Fruit fly (Drosophila melanogaster) whole organism: ENCODE data around the gene CG11980.

ENCODE experiments used
- CG8478 ChIP-seq: fragments of >200 bp; optimal IDR thresholded peaks from 2 replicates; lab custom pipeline; 2018; ENCODE audit warnings: inconsistent platforms
- Dll ChIP-seq: fragments of >200 bp; optimal IDR thresholded peaks from 2 replicates; lab custom pipeline; 2017
- EcR ChIP-seq, 2 experiments: fragments of >200 bp; optimal IDR thresholded peaks; 2 replicates each; lab custom pipeline; 2017; ENCODE audit warnings: missing biosample characterization in 2 of 2, missing genetic modification characterization in 2 of 2, missing genetic modification reagents in 2 of 2
- pan ChIP-seq: fragments of >200 bp; optimal IDR thresholded peaks from 2 replicates; lab custom pipeline; 2017
- psq ChIP-seq: fragments of >200 bp; optimal IDR thresholded peaks from 2 replicates; lab custom pipeline; 2017
- usp ChIP-seq: fragments of >200 bp; optimal IDR thresholded peaks from 2 replicates; lab custom pipeline; 2017; ENCODE audit warnings: missing biosample characterization, missing genetic modification characterization, mixed read lengths

CG11980 gene

dm6 chr3R:8981209-8981996, 22.4 kb upstream of the CG11980 start:
- no peak for TF ChIP-seq usp (GFP tag; lab: Kevin White, UChicago)
- no peak for TF ChIP-seq pan (lab: Kevin White, UChicago)
- TF ChIP-seq EcR (GFP tag; optimal IDR thresholded peaks at IDR 0.05; lab: Kevin White, UChicago) = no peak
- no peak for TF ChIP-seq CG8478 (lab: Kevin White, UChicago)
- no peak for TF ChIP-seq psq
- TF ChIP-seq Dll (lab: Kevin White, UChicago) = no peak

dm6 chr3R:8984141-8984540, 19.7 kb upstream of the CG11980 start, which contains the start of gene RagA-B:
RagA-B (minus strand) TSS chr3R:8984315.
- TF ChIP-seq CG8478 (lab: Kevin White, UChicago) = no peak
- no peak for TF ChIP-seq Dll (lab: Kevin White, UChicago)
- no peak for TF ChIP-seq psq
- TF ChIP-seq EcR (GFP tag; optimal IDR thresholded peaks at IDR 0.05; lab: Kevin White, UChicago) = no peak
- no peak for TF ChIP-seq pan (lab: Kevin White, UChicago)
- no peak for TF ChIP-seq usp (GFP tag; lab: Kevin White, UChicago)

dm6 chr3R:8984602-8985074, 19.2 kb upstream of the CG11980 start, which contains the start of gene CG11970:
CG11970 (plus strand) TSS chr3R:8984718.
- TF ChIP-seq Dll (lab: Kevin White, UChicago) (no peak), EcR (GFP tag; optimal IDR thresholded peaks at IDR 0.05; lab: Kevin White, UChicago) (no peak), psq (no peak), pan (lab: Kevin White, UChicago) (no peak), CG8478 (lab: Kevin White, UChicago) (no peak), usp (GFP tag; lab: Kevin White, UChicago) (no peak)

- TF ChIP-seq usp (GFP tag; lab: Kevin White, UChicago) (no peak), pan (lab: Kevin White, UChicago) (no peak), EcR (GFP tag; optimal IDR thresholded peaks at IDR 0.05; lab: Kevin White, UChicago) (no peak), psq (no peak)
These were observed 10.8 kb upstream of the CG11980 start, which contains the start of gene CG11975 for dm6 chr3R:8992928-8993579. CG11975 (plus strand) TSS chr3R:8993253.

- TF ChIP-seq usp (GFP tag; lab: Kevin White, UChicago) (no peak), EcR (GFP tag; optimal IDR thresholded peaks at IDR 0.05; lab: Kevin White, UChicago) (no peak), psq (no peak), pan (lab: Kevin White, UChicago) (no peak), Dll (lab: Kevin White, UChicago) (no peak), CG8478 (lab: Kevin White, UChicago) (no peak)
These were observed 6.4 kb upstream of the CG11980 start, which contains the start of gene CG11977 for dm6 chr3R:8997397-8997796. CG11977 (plus strand) TSS chr3R:8997697.

dm6 chr3R:8998243-8998642, 5.6 kb upstream of the CG11980 start:
- no peak for TF ChIP-seq Dll (lab: Kevin White, UChicago)
- no peak for TF ChIP-seq pan (lab: Kevin White, UChicago)
- TF ChIP-seq psq = no peak
- no peak for TF ChIP-seq usp (GFP tag; lab: Kevin White, UChicago)
- TF ChIP-seq CG8478 (lab: Kevin White, UChicago) = no peak
- no peak for TF ChIP-seq EcR (GFP tag; optimal IDR thresholded peaks at IDR 0.05; lab: Kevin White, UChicago)

- no peak for TF ChIP-seq CG8478 (lab: Kevin White, UChicago)
- TF ChIP-seq usp (GFP tag; lab: Kevin White, UChicago) = no peak
- no peak for TF ChIP-seq Dll (lab: Kevin White, UChicago)
- no peak for TF ChIP-seq psq
- TF ChIP-seq pan (lab: Kevin White, UChicago) = no peak
- TF ChIP-seq EcR (GFP tag; optimal IDR thresholded peaks at IDR 0.05; lab: Kevin White, UChicago) = no peak
These were observed 2.0 kb upstream of the CG11980 start for dm6 chr3R:9001720-9002240.

dm6 chr3R:9002542-9002941, 1.3 kb upstream of the CG11980 start:
- TF ChIP-seq pan (lab: Kevin White, UChicago) (no peak), CG8478 (lab: Kevin White, UChicago) (no peak), Dll (lab: Kevin White, UChicago) (no peak), psq (no peak), usp (GFP tag; lab: Kevin White, UChicago) (no peak), EcR (GFP tag; optimal IDR thresholded peaks at IDR 0.05; lab: Kevin White, UChicago) (no peak)

- TF ChIP-seq pan (lab: Kevin White, UChicago) (no peak), EcR (GFP tag; optimal IDR thresholded peaks at IDR 0.05; lab: Kevin White, UChicago) (no peak), CG8478 (lab: Kevin White, UChicago) (no peak), psq (no peak), usp (GFP tag; lab: Kevin White, UChicago) (no peak), Dll (lab: Kevin White, UChicago) (no peak)
These were observed 2.3 kb downstream of the CG11980 start, which contains the start of the genes Prosbeta3 and Iru for dm6 chr3R:9006129-9006528. Prosbeta3 (minus strand) TSS chr3R:9006226. Iru (plus strand) TSS chr3R:9006456.

dm6 chr3R:9007258-9007657, 3.4 kb downstream of the CG11980 start:
- no peak for TF ChIP-seq EcR (GFP tag; optimal IDR thresholded peaks at IDR 0.05; lab: Kevin White, UChicago)
- no peak for TF ChIP-seq pan (lab: Kevin White, UChicago)
- TF ChIP-seq usp (GFP tag; lab: Kevin White, UChicago) = no peak
- TF ChIP-seq CG8478 (lab: Kevin White, UChicago) = no peak
- TF ChIP-seq psq = no peak
- no peak for TF ChIP-seq Dll (lab: Kevin White, UChicago)

- TF ChIP-seq Dll (lab: Kevin White, UChicago) (no peak), CG8478 (lab: Kevin White, UChicago) (no peak), EcR (GFP tag; optimal IDR thresholded peaks at IDR 0.05; lab: Kevin White, UChicago) (no peak), pan (lab: Kevin White, UChicago) (no peak), usp (GFP tag; lab: Kevin White, UChicago) (no peak), psq (no peak)
These were observed 4.4 kb downstream of the CG11980 start, which contains the start of gene CG11983 for dm6 chr3R:9008202-9008601. CG11983 (plus strand) TSS chr3R:9008321.
